Fruit fly (Drosophila melanogaster) whole organism, embryonic: Measurements from ENCODE around the gene holn1.

Experiments used
- Asciz ChIP-seq: fragments of 200-800 bp; sonication (Bioruptor generic); optimal IDR thresholded peaks from 2 replicates; lab custom pipeline; 2017; ENCODE audit warnings: missing biosample characterization, mild to moderate bottlenecking, missing genetic modification characterization, missing genetic modification reagents
- CG12769 ChIP-seq: fragments of 200-800 bp; sonication (Bioruptor generic); optimal IDR thresholded peaks from 2 replicates; lab custom pipeline; 2019; ENCODE audit warnings: missing biosample characterization, mild to moderate bottlenecking, missing genetic modification characterization, moderate library complexity
- CG13296 ChIP-seq: fragments of 200-800 bp; sonication (Bioruptor generic); optimal IDR thresholded peaks from 3 replicates; lab custom pipeline; 2018; ENCODE audit warnings: missing biosample characterization, mild to moderate bottlenecking, missing genetic modification characterization
- CG13424 ChIP-seq: fragments of 200-800 bp; sonication (Bioruptor generic); optimal IDR thresholded peaks from 2 replicates; lab custom pipeline; 2019; ENCODE audit warnings: missing biosample characterization, mild to moderate bottlenecking, missing genetic modification characterization, moderate library complexity
- CG14014 ChIP-seq: fragments of 200-800 bp; sonication (Bioruptor generic); IDR thresholded peaks from 2 replicates; pipeline ENCODE4 v1.3.6; 2022; ENCODE audit warnings: missing biosample characterization, missing genetic modification characterization
- CG15269 ChIP-seq: fragments of 200-800 bp; sonication (Bioruptor generic); optimal IDR thresholded peaks from 2 replicates; lab custom pipeline; 2018; ENCODE audit warnings: missing biosample characterization, mild to moderate bottlenecking, missing genetic modification characterization, moderate library complexity
- CG17568 ChIP-seq: fragments of 200-800 bp; sonication (Bioruptor generic); optimal IDR thresholded peaks from 2 replicates; lab custom pipeline; 2018; ENCODE audit warnings: missing biosample characterization, mild to moderate bottlenecking, missing genetic modification characterization, moderate library complexity
- CG2199 ChIP-seq: fragments of 200-800 bp; sonication (Bioruptor generic); IDR thresholded peaks from 3 replicates; pipeline ENCODE4 v1.3.6; 2022; ENCODE audit warnings: missing biosample characterization, missing genetic modification characterization
- CG2678 ChIP-seq: fragments of 200-800 bp; sonication (Bioruptor generic); optimal IDR thresholded peaks from 3 replicates; lab custom pipeline; 2019; ENCODE audit warnings: missing biosample characterization, mild to moderate bottlenecking, missing genetic modification characterization, moderate library complexity
- CG7271 ChIP-seq: fragments of 200-800 bp; sonication (Bioruptor generic); optimal IDR thresholded peaks from 2 replicates; lab custom pipeline; 2018; ENCODE audit warnings: missing biosample characterization, mild to moderate bottlenecking, missing genetic modification characterization, moderate library complexity
- CG7372 ChIP-seq: fragments of 200-800 bp; sonication (Bioruptor generic); IDR thresholded peaks from 2 replicates; pipeline ENCODE4 v1.3.6; 2022; ENCODE audit warnings: missing biosample characterization, missing genetic modification characterization
- CG7556 ChIP-seq: fragments of 200-800 bp; sonication (Bioruptor generic); optimal IDR thresholded peaks from 2 replicates; lab custom pipeline; 2017; ENCODE audit warnings: missing biosample characterization, mild to moderate bottlenecking, missing genetic modification characterization
- CG8290 ChIP-seq, 3 experiments: fragments of 200-800 bp; sonication (Bioruptor generic); optimal IDR thresholded peaks; 2 replicates each; lab custom pipeline; 2016 to 2019; ENCODE audit warnings: missing biosample characterization in 3 of 3, missing genetic modification characterization in 3 of 3, mild to moderate bottlenecking in 2 of 3, moderate library complexity in 1 of 3
- CG8388 ChIP-seq: fragments of 200-800 bp; sonication (Bioruptor generic); optimal IDR thresholded peaks from 2 replicates; lab custom pipeline; 2019; ENCODE audit warnings: missing biosample characterization, mild to moderate bottlenecking, missing genetic modification characterization, moderate library complexity
- CG8924 ChIP-seq: fragments of 200-800 bp; optimal IDR thresholded peaks from 3 replicates; lab custom pipeline; 2019; ENCODE audit warnings: missing biosample characterization, mild to moderate bottlenecking, missing genetic modification characterization, moderate library complexity
- Hmr ChIP-seq: fragments of 200-800 bp; sonication (Bioruptor generic); optimal IDR thresholded peaks from 3 replicates; lab custom pipeline; 2017; ENCODE audit warnings: mild to moderate bottlenecking, missing biosample characterization, missing genetic modification reagents, missing genetic modification characterization
- Med ChIP-seq: fragments of 200-800 bp; sonication (Bioruptor generic); peaks from one replicate; lab custom pipeline; 2016; ENCODE audit warnings: missing biosample characterization, missing genetic modification characterization, mild to moderate bottlenecking, inconsistent platforms, moderate library complexity
- Pdp1 ChIP-seq, 2 experiments: fragments of 200-800 bp; sonication (Bioruptor generic); optimal IDR thresholded peaks; 3 replicates each; lab custom pipeline; 2016; ENCODE audit warnings: missing biosample characterization in 2 of 2, missing genetic modification characterization in 2 of 2, mild to moderate bottlenecking in 1 of 2, moderate library complexity in 1 of 2
- Stat92E ChIP-seq, 3 experiments: fragments of >200 bp in 2 of 3; fragments of 200-800 bp in 1 of 3; sonication (Bioruptor generic) in 1 of 3; optimal IDR thresholded peaks; 2 replicates each; lab custom pipeline; 2017 to 2019; ENCODE audit warnings: missing biosample characterization in 3 of 3, missing genetic modification characterization in 3 of 3, mild to moderate bottlenecking in 1 of 3, moderate library complexity in 1 of 3
- TFAM ChIP-seq: fragments of 200-800 bp; sonication (Bioruptor generic); optimal IDR thresholded peaks from 2 replicates; lab custom pipeline; 2017; ENCODE audit warnings: missing biosample characterization, missing genetic modification characterization, inconsistent platforms
- abd-A ChIP-seq: fragments of 200-800 bp; sonication (Bioruptor generic); optimal IDR thresholded peaks from 3 replicates; lab custom pipeline; 2019; ENCODE audit warnings: missing biosample characterization, mild to moderate bottlenecking, missing genetic modification characterization, moderate library complexity
- ase ChIP-seq: fragments of 200-800 bp; sonication (Bioruptor generic); IDR thresholded peaks from 3 replicates; pipeline ENCODE4 v1.3.6; 2022; ENCODE audit warnings: missing biosample characterization, missing genetic modification characterization
- btn ChIP-seq: fragments of 200-800 bp; sonication (Bioruptor generic); optimal IDR thresholded peaks from 2 replicates; lab custom pipeline; 2016; ENCODE audit warnings: missing biosample characterization, missing genetic modification characterization
- chinmo ChIP-seq: fragments of 200-800 bp; sonication (Bioruptor generic); IDR thresholded peaks from 4 replicates; pipeline ENCODE4 v1.3.6; 2022; ENCODE audit warnings: missing biosample characterization, missing genetic modification characterization; ENCODE audit not compliant: partially characterized antibody
- crol ChIP-seq: fragments of 200-800 bp; sonication (Bioruptor generic); IDR thresholded peaks from 2 replicates; pipeline ENCODE4 v1.3.6; 2022; ENCODE audit warnings: missing biosample characterization, missing genetic modification characterization
- cwo ChIP-seq: fragments of 200-800 bp; sonication (Bioruptor generic); optimal IDR thresholded peaks from 3 replicates; lab custom pipeline; 2017; ENCODE audit warnings: missing biosample characterization, missing genetic modification characterization, mild to moderate bottlenecking, moderate library complexity, missing genetic modification reagents
- dmrt99B ChIP-seq: fragments of 200-800 bp; sonication (Bioruptor generic); optimal IDR thresholded peaks from 2 replicates; lab custom pipeline; 2018; ENCODE audit warnings: missing biosample characterization, mild to moderate bottlenecking, missing genetic modification characterization, moderate library complexity
- eve ChIP-seq, 2 experiments: fragments of >200 bp; optimal IDR thresholded peaks; 2 replicates each; lab custom pipeline; 2017; ENCODE audit warnings: missing biosample characterization in 2 of 2, missing genetic modification characterization in 2 of 2
- ftz-f1 ChIP-seq: fragments of 200-800 bp; sonication (Bioruptor generic); optimal IDR thresholded peaks from 2 replicates; lab custom pipeline; 2016; ENCODE audit warnings: missing biosample characterization, missing genetic modification characterization
- kay ChIP-seq: fragments of 200-800 bp; sonication (Bioruptor generic); optimal IDR thresholded peaks from 2 replicates; lab custom pipeline; 2016; ENCODE audit warnings: missing biosample characterization, missing genetic modification characterization
- lilli ChIP-seq: fragments of 200-800 bp; sonication (Bioruptor generic); optimal IDR thresholded peaks from 3 replicates; lab custom pipeline; 2016; ENCODE audit warnings: missing biosample characterization, missing genetic modification characterization
- luna ChIP-seq: fragments of 200-800 bp; sonication (Bioruptor generic); optimal IDR thresholded peaks from 2 replicates; lab custom pipeline; 2016; ENCODE audit warnings: missing biosample characterization, missing genetic modification characterization
- pan ChIP-seq, 4 experiments: fragments of >200 bp in 3 of 4; fragments of 200-800 bp in 1 of 4; sonication (Bioruptor generic) in 1 of 4; optimal IDR thresholded peaks in 3 of 4; IDR thresholded peaks in 1 of 4; 2 replicates each; pipeline versions ENCODE4 v1.3.6 to Lab custom; 2017 to 2022; ENCODE audit warnings: missing biosample characterization in 2 of 4, missing genetic modification characterization in 2 of 4, mixed read lengths in 1 of 4
- pros ChIP-seq: fragments of 200-800 bp; sonication (Bioruptor generic); optimal IDR thresholded peaks from 3 replicates; lab custom pipeline; 2019; ENCODE audit warnings: missing biosample characterization, mild to moderate bottlenecking, missing genetic modification characterization, moderate library complexity
- ranshi ChIP-seq: fragments of 200-800 bp; sonication (Bioruptor generic); IDR thresholded peaks from 2 replicates; pipeline ENCODE4 v1.3.6; 2022; ENCODE audit warnings: missing biosample characterization, missing genetic modification characterization
- so ChIP-seq: fragments of 200-800 bp; sonication (Bioruptor generic); IDR thresholded peaks from 3 replicates; pipeline ENCODE4 v1.3.6; 2022; ENCODE audit warnings: missing biosample characterization, missing genetic modification characterization
- sr ChIP-seq: fragments of 200-800 bp; sonication (Bioruptor generic); IDR thresholded peaks from 3 replicates; pipeline ENCODE4 v1.3.6; 2022; ENCODE audit warnings: missing biosample characterization, missing genetic modification characterization
- ttk ChIP-seq: fragments of 200-800 bp; sonication (Bioruptor generic); IDR thresholded peaks from 2 replicates; pipeline ENCODE4 v2.1.2; 2022; ENCODE audit warnings: missing biosample characterization, missing genetic modification characterization
- unpg ChIP-seq: fragments of 200-800 bp; sonication (Bioruptor generic); optimal IDR thresholded peaks from 3 replicates; lab custom pipeline; 2018; ENCODE audit warnings: missing biosample characterization, mild to moderate bottlenecking, missing genetic modification characterization, moderate library complexity
- vfl ChIP-seq: fragments of 200-800 bp; sonication (Bioruptor generic); optimal IDR thresholded peaks from 2 replicates; lab custom pipeline; 2016; ENCODE audit warnings: missing biosample characterization, missing genetic modification characterization
- wdn ChIP-seq: fragments of 200-800 bp; sonication (Bioruptor generic); IDR thresholded peaks from 2 replicates; pipeline ENCODE4 v1.3.6; 2022; ENCODE audit warnings: missing biosample characterization, missing genetic modification characterization
- wek ChIP-seq: fragments of 200-800 bp; sonication (Bioruptor generic); optimal IDR thresholded peaks from 3 replicates; lab custom pipeline; 2018; ENCODE audit warnings: missing biosample characterization, mild to moderate bottlenecking, missing genetic modification characterization, moderate library complexity
- wor ChIP-seq: fragments of 200-800 bp; sonication (Bioruptor generic); IDR thresholded peaks from 2 replicates; pipeline ENCODE4 v1.3.6; 2022; ENCODE audit warnings: missing biosample characterization, missing genetic modification characterization
- zf30C ChIP-seq: fragments of 200-800 bp; sonication (Bioruptor generic); optimal IDR thresholded peaks from 3 replicates; lab custom pipeline; 2018; ENCODE audit warnings: missing biosample characterization, mild to moderate bottlenecking, missing genetic modification characterization
- zfh1 ChIP-seq: fragments of 200-800 bp; sonication (Bioruptor generic); IDR thresholded peaks from 3 replicates; pipeline ENCODE4 v1.3.6; 2022; ENCODE audit warnings: missing biosample characterization, missing genetic modification characterization

The holn1 gene

dm6 chr2L:10468978-10469377 is 33.2 kb downstream of the holn1 start:
- no peak for TF ChIP-seq pros (GFP tag; lab: Kevin White, UChicago)
- TF ChIP-seq chinmo (GFP tag; lab: Robert Waterston, UW), result 0 out of 4 replicates have a peak, but pooled peaks have one; percentile 36
- peak; percentile 39 for TF ChIP-seq Med (GFP tag; lab: Kevin White, UChicago)
- peak; percentile 76 for TF ChIP-seq CG12769
- TF ChIP-seq zf30C, result no peak
- no peak for TF ChIP-seq CG7372 (GFP tag; lab: Robert Waterston, UW)
- no peak for TF ChIP-seq ase (GFP tag; lab: Robert Waterston, UW)
- peak; percentile 69 for TF ChIP-seq ftz-f1 (GFP tag; lab: Kevin White, UChicago)
- TF ChIP-seq Pdp1 (GFP tag; optimal IDR thresholded peaks at IDR 0.05; lab: Kevin White, UChicago), result peak in 1 of 2 experiments; percentile 87
- TF ChIP-seq CG8388 (GFP tag; lab: Kevin White, UChicago), result no peak
- TF ChIP-seq abd-A (tag; lab: Kevin White, UChicago), result peak; percentile 13
- TF ChIP-seq sr (GFP tag; lab: Robert Waterston, UW), result peak; percentile 98
- no peak for TF ChIP-seq ttk (GFP tag; lab: Robert Waterston, UW)
- TF ChIP-seq cwo (GFP tag; lab: Kevin White, UChicago), result peak; percentile 96
- 0 out of 3 replicates have a peak, but pooled peaks have one; percentile 18 for TF ChIP-seq zfh1 (GFP tag; lab: Robert Waterston, UW)
- peak; percentile 65; the same call in 1 of the 2 replicates for TF ChIP-seq crol (GFP tag; lab: Robert Waterston, UW)

- TF ChIP-seq CG8290 (GFP tag; optimal IDR thresholded peaks at IDR 0.05; lab: Kevin White, UChicago) (no peak), CG8290 (tag; optimal IDR thresholded peaks at IDR 0.05; lab: Kevin White, UChicago) (peak in 1 of 2 experiments; percentile 3), kay (no peak), CG7271 (tag; lab: Kevin White, UChicago) (no peak), CG14014 (GFP tag; lab: Robert Waterston, UW) (peak; percentile 13; the same call in 1 of the 2 replicates), Med (GFP tag; lab: Kevin White, UChicago) (peak; percentile 2), TFAM (no peak), CG2199 (GFP tag; lab: Robert Waterston, UW) (peak; percentile 98), btn (GFP tag; lab: Kevin White, UChicago) (no peak), sr (GFP tag; lab: Robert Waterston, UW) (0 out of 3 replicates have a peak, but pooled peaks have one; percentile 37), ranshi (GFP tag; lab: Robert Waterston, UW) (no peak), chinmo (GFP tag; lab: Robert Waterston, UW) (0 out of 4 replicates have a peak, but pooled peaks have one; percentile 30), vfl (GFP tag; lab: Kevin White, UChicago) (no peak), so (0 out of 3 replicates have a peak, but pooled peaks have one; percentile 36), wor (GFP tag; lab: Robert Waterston, UW) (no peak), CG8924 (tag; lab: Kevin White, UChicago) (no peak), luna (GFP tag; lab: Kevin White, UChicago) (no peak)
Observed at dm6 chr2L:10470211-10470610, 34.4 kb downstream of the holn1 start.

- peak; percentile 36 for TF ChIP-seq wek
- no peak for TF ChIP-seq Stat92E (GFP tag; optimal IDR thresholded peaks at IDR 0.05; lab: Kevin White, UChicago)
- no peak for TF ChIP-seq eve (GFP tag; optimal IDR thresholded peaks at IDR 0.05; lab: Kevin White, UChicago)
- peak; percentile 10 for TF ChIP-seq CG13424
- peak; percentile 41 for TF ChIP-seq CG13296
- peak; percentile 5 for TF ChIP-seq CG17568 (GFP tag; lab: Kevin White, UChicago)
- TF ChIP-seq CG15269 (tag; lab: Kevin White, UChicago), result peak; percentile 11
- TF ChIP-seq Hmr (GFP tag; lab: Kevin White, UChicago), result peak; percentile 26
- peak; percentile 37 for TF ChIP-seq CG2678 (tag; lab: Kevin White, UChicago)
- TF ChIP-seq Asciz (GFP tag; lab: Kevin White, UChicago), result peak; percentile 4
- no peak for TF ChIP-seq pan (optimal IDR thresholded peaks at IDR 0.05; lab: Kevin White, UChicago)
- TF ChIP-seq pan (GFP tag; optimal IDR thresholded peaks at IDR 0.05 in 1 of 2, IDR thresholded peaks at IDR 0.05 in 1 of 2), result no peak
- TF ChIP-seq CG8290 (GFP tag; optimal IDR thresholded peaks at IDR 0.05; lab: Kevin White, UChicago), result no peak
- TF ChIP-seq CG8290 (tag; optimal IDR thresholded peaks at IDR 0.05; lab: Kevin White, UChicago), result peak in 1 of 2 experiments; percentile 3
- TF ChIP-seq lilli (GFP tag; lab: Kevin White, UChicago), result no peak
- peak in 1 of 2 experiments; percentile 14 for TF ChIP-seq Pdp1 (GFP tag; optimal IDR thresholded peaks at IDR 0.05; lab: Kevin White, UChicago)
- TF ChIP-seq dmrt99B (tag; lab: Kevin White, UChicago), result peak; percentile 18
- no peak for TF ChIP-seq wdn (GFP tag; lab: Robert Waterston, UW)
- TF ChIP-seq CG7556, result no peak
- TF ChIP-seq unpg (GFP tag; lab: Kevin White, UChicago), result peak; percentile 23
Observed at dm6 chr2L:10472257-10472656, 36.5 kb downstream of the holn1 start.
